Worm (Caenorhabditis elegans): ENCODE data around the gene C04B4.1.

ce11 chrX:12299834-12300233, 19.3 kb downstream of the C04B4.1 start, which contains the start of gene W06D11.5:
- TF ChIP-seq flt-1 (GFP tag; IDR thresholded peaks at IDR 0.05) (no peak), cog-1 (tag; optimal IDR thresholded peaks at IDR 0.05) (no peak), ztf-23 (GFP tag; IDR thresholded peaks at IDR 0.05) (no peak), tab-1 (GFP tag; IDR thresholded peaks at IDR 0.05) (no peak), klf-2 (GFP tag; conservative IDR thresholded peaks at IDR 0.05) (no peak), ztf-29 (GFP tag; IDR thresholded peaks at IDR 0.05) (no peak)

Data from whole organism, midembryonic.